Fruit fly (Drosophila melanogaster): ENCODE measurements around the gene CG12017.

The CG12017 gene

dm6 chr3L:3248714-3249663, 31.1 kb upstream of the CG12017 start:
- peak; percentile 42 for TF ChIP-seq CG17801 (GFP tag; optimal IDR thresholded peaks at IDR 0.05; ENCODE audit: partially characterized antibody)

dm6 chr3L:3249664-3249996, 30.4 kb upstream of the CG12017 start:
- no peak for TF ChIP-seq CG17801 (GFP tag; optimal IDR thresholded peaks at IDR 0.05; ENCODE audit: partially characterized antibody)

dm6 chr3L:3249997-3250774, 29.9 kb upstream of the CG12017 start:
- TF ChIP-seq CG17801 (GFP tag; optimal IDR thresholded peaks at IDR 0.05; ENCODE audit: partially characterized antibody), result peak; percentile 92

DNA sequence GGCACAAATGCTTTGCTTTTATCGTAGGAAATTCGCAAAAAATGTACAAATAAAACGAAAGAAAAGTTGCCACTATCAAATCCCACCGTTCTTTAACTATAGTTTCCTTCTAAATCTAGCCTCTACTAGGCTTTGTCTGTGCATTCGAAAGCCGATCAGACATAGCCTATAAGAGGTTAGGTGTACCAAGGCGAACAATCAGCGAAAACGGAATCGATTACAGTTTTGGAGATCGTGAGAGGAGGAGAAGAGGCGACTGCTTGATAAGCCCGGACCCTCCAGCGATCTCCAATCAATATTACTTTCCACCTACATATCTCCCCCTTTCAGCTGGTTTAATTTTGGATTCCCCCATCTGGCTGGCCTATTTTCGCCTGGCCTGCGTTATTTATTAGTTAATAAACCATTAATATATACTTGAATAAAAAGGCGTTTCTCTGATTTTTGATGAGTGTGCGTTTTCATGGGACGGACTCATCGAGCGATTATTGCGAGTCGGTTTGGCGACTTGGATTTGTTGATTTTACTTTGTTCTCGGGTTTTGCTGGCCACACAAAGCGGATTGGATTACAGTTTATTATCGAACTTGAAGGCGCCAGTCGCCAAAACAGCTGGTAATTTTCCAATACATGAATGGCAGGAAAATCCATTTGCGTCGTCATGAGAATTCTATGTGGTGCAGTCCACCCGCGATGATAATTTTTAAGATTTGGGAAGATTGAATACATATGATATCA, 28.9 kb upstream of the CG12017 start:
- no peak for TF ChIP-seq CG17801 (GFP tag; optimal IDR thresholded peaks at IDR 0.05; ENCODE audit: partially characterized antibody)

dm6 chr3L:3251659-3252490, 28.2 kb upstream of the CG12017 start:
- TF ChIP-seq CG17801 (GFP tag; optimal IDR thresholded peaks at IDR 0.05; ENCODE audit: partially characterized antibody), result no peak

- no peak for TF ChIP-seq CG17801 (GFP tag; optimal IDR thresholded peaks at IDR 0.05; ENCODE audit: partially characterized antibody)
Measured at dm6 chr3L:3252884-3253283, 27.2 kb upstream of the CG12017 start.

DNA sequence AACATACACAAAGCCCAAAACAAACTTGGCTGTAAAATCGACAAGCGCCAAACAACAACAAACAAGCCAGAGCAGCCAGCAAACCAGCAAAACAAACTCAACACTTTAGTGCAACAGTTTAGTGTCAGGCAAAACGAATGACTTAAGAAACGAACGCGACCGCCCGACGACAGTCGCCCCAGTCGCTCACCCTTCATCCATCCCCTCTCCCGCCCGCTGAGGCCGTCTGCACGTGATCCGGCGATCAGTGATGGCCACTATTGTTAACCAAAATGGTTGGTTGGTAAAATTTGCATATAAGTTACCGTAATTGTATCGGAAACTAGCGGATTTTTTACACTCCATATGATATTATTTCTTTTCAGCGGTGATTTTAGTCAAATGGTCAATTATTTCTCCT, 26.4 kb upstream of the CG12017 start:
- no peak for TF ChIP-seq CG17801 (GFP tag; optimal IDR thresholded peaks at IDR 0.05; ENCODE audit: partially characterized antibody)

- no peak for TF ChIP-seq CG17801 (GFP tag; optimal IDR thresholded peaks at IDR 0.05; ENCODE audit: partially characterized antibody)
Measured at dm6 chr3L:3257690-3258089, 22.3 kb upstream of the CG12017 start, which contains the start of gene ckd. TSS of gene ckd (plus strand) at chr3L:3257878.

- TF ChIP-seq CG17801 (GFP tag; optimal IDR thresholded peaks at IDR 0.05; ENCODE audit: partially characterized antibody), result no peak
Measured at dm6 chr3L:3259703-3260102, 20.3 kb upstream of the CG12017 start.

DNA sequence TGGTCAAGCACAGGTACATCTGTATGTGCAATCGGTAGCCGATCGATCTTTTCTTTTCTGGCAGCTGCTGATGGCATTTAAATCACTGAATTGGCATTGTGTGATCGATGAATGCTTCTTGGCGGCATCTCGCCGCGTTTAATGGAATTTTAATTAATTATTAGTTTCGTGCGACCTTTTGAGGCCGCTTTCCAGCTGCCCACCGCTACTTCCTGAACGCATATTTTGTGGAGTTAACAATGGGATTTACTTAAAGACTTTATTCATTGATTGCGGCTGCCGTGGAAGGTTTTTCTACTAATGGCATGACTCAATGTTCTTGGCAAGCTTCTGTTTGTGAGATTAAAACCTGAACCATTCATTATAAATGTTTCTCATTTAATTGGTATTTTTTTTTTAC, 18.4 kb upstream of the CG12017 start:
- no peak for TF ChIP-seq CG17801 (GFP tag; optimal IDR thresholded peaks at IDR 0.05; ENCODE audit: partially characterized antibody)

DNA sequence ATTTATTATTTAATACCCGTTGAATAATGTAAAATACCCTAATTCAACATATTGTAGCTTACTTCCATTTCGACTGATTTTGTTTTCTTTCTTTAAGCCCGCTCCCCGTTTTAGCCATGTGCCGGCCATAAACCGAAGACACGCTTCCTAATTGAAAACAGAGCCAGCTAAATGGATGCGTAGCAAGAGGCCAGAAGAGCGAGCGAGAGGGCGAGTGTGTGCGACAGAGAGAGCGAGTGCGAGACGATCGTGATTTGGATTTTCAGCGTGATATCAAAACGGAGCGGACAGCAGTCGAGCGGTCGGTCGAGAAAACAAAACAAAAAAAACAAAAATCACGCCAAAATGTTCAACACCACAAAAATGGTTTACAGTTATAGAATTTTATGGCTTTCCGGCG, 13.7 kb upstream of the CG12017 start:
- no peak for TF ChIP-seq CG17801 (GFP tag; optimal IDR thresholded peaks at IDR 0.05; ENCODE audit: partially characterized antibody)

DNA sequence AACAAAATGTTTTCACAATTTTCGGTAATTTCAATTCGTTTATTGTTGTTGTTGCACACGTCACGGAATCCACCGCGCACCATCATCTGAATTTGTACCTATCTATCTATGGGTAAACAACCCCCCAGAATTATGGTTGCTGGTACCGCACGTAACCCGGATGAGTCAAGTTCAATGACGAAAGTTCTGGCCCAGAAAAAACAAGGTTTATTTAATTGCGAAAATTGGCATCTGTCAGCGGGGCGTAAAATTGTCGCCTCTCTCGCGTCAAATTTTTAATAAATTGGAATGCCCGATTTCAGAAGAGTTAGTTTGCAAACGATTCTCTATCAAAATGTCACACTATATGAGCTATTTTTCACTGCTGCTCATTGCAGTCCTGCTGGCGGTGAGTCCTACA, 11.9 kb upstream of the CG12017 start, which contains the start of gene CG34265:
CG34265 (plus strand) TSS at position 301 of the 400 bp plus-strand sequence.
- TF ChIP-seq CG17801 (GFP tag; optimal IDR thresholded peaks at IDR 0.05; ENCODE audit: partially characterized antibody), result no peak

DNA sequence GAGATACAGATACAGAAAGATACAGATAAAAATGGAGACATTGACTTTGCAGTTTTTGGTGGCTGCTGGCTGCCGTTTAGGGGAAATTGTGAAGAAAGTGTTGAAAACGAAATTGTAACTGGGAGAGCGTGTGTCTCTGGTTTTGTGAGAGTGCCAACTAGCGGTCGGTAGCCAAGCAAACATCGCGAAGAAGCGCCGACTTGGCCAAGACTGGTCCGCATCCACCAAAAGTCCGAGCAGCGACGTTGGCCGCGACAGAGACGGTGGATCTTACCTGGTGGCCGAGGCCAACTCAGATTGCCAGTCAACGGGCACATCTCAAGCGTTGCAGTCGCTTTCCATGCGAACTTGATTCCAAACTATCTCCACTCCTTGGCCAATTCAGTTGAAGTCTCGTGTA, 9.3 kb upstream of the CG12017 start, which contains the start of gene CG14960:
CG14960 (plus strand) TSS at position 301 of the 400 bp plus-strand sequence.
- TF ChIP-seq CG17801 (GFP tag; optimal IDR thresholded peaks at IDR 0.05; ENCODE audit: partially characterized antibody), result no peak

DNA sequence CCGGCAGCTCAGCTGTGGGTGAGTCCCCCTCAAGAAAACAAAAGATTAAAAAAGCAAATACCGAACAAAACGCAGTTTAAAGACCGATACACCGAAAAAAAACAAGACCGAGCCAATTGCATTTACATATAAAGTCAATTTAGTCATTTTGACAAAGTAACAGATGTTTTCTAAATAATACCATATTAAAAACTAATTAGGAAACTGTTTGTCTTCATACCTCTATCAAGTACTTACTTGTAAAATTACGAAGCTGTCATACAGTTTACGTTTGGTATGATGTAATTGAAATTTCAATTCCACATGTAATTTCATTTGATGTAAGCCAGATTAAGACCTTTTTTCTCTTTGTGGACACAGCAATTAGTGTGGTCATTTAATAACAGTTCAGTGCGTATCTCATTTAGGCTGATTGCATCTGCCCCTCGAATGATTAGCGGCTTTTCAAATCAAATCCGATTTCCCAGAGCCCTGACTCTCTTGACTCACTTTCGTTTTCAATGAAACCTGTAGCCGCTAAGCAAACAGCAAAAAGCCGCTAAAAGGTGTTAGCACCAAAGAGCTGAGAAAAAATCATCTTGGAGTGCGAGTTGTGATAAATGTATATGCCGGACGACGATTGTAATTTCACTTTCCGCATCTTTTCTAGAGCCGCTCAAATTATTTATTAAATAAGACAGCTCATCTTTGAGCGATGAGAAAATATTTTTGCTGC, 5.4 kb upstream of the CG12017 start:
- no peak for TF ChIP-seq CG17801 (GFP tag; optimal IDR thresholded peaks at IDR 0.05; ENCODE audit: partially characterized antibody)
